Fruit fly (Drosophila melanogaster): ENCODE data around the gene Smg5.

- no peak for TF ChIP-seq kay (GFP tag; ENCODE audit: borderline replicate concordance)
- no peak for TF ChIP-seq CG1620 (GFP tag; optimal IDR thresholded peaks at IDR 0.05)
- no peak for TF ChIP-seq pad (GFP tag; optimal IDR thresholded peaks at IDR 0.05)
- TF ChIP-seq bab1 (GFP tag; optimal IDR thresholded peaks at IDR 0.05): no peak
- no peak for TF ChIP-seq CG7101 (tag; optimal IDR thresholded peaks at IDR 0.05)
- TF ChIP-seq CG7045 (GFP tag; optimal IDR thresholded peaks at IDR 0.05): no peak
- TF ChIP-seq Clk (GFP tag; optimal IDR thresholded peaks at IDR 0.05): no peak
- no peak for TF ChIP-seq CG11617 (GFP tag; optimal IDR thresholded peaks at IDR 0.05)
- no peak for TF ChIP-seq cic (GFP tag; optimal IDR thresholded peaks at IDR 0.05)
Observed at dm6 chr2L:13851098-13851497, 53.4 kb downstream of the Smg5 start.
